Worm (Caenorhabditis elegans) whole organism, young adult: ENCODE results near the gene zen-4.

Experiments
- B0336.3 ChIP-seq: fragments of 200-800 bp; sonication (Bioruptor generic); IDR thresholded peaks from 2 replicates; pipeline ENCODE4 v1.3.6; 2022; ENCODE audit warnings: missing genetic modification characterization, missing compliant biosample characterization
- F22D6.2 ChIP-seq: sonication (generic microtip); optimal IDR thresholded peaks from 2 replicates; lab custom pipeline; 2016; ENCODE audit warnings: mild to moderate bottlenecking, missing genetic modification characterization, missing compliant biosample characterization
- F37B4.10 ChIP-seq: fragments of 200-800 bp; sonication (Bioruptor generic); IDR thresholded peaks from 2 replicates; pipeline ENCODE4 v1.3.6; 2022; ENCODE audit warnings: missing genetic modification characterization, missing compliant biosample characterization
- F39B2.1 ChIP-seq: fragments of 200-800 bp; sonication (Bioruptor generic); IDR thresholded peaks from 2 replicates; pipeline ENCODE4 v1.3.6; 2022; ENCODE audit warnings: missing genetic modification reagents, missing genetic modification characterization, missing compliant biosample characterization
- F52B5.7 ChIP-seq: sonication (generic microtip); optimal IDR thresholded peaks from 2 replicates; lab custom pipeline; 2016; ENCODE audit warnings: mild to moderate bottlenecking, missing genetic modification characterization, missing compliant biosample characterization
- Y79H2A.3 ChIP-seq: fragments of 200-800 bp; sonication (Bioruptor generic); conservative IDR thresholded peaks from 2 replicates; pipeline ENCODE4 v1.3.6; 2022; ENCODE audit warnings: missing genetic modification reagents, missing genetic modification characterization, missing compliant biosample characterization
- aptf-2 ChIP-seq: fragments of 200-800 bp; sonication (Bioruptor generic); conservative IDR thresholded peaks from 2 replicates; pipeline ENCODE4 v1.3.6; 2022; ENCODE audit warnings: missing genetic modification reagents, missing genetic modification characterization, missing compliant biosample characterization
- aptf-3 ChIP-seq: fragments of 200-800 bp; sonication (Bioruptor generic); IDR thresholded peaks from 2 replicates; pipeline ENCODE4 v1.3.6; 2022; ENCODE audit warnings: missing genetic modification characterization, missing compliant biosample characterization
- attf-6 ChIP-seq: fragments of 200-800 bp; sonication (Bioruptor generic); IDR thresholded peaks from 2 replicates; pipeline ENCODE4 v1.3.6; 2022; ENCODE audit warnings: missing genetic modification reagents, missing genetic modification characterization, missing compliant biosample characterization
- bed-1 ChIP-seq: fragments of 200-800 bp; sonication (Bioruptor generic); IDR thresholded peaks from 2 replicates; pipeline ENCODE4 v1.3.6; 2022; ENCODE audit warnings: missing genetic modification reagents, missing genetic modification characterization, missing compliant biosample characterization
- ccch-3 ChIP-seq: fragments of 200-800 bp; sonication (Bioruptor generic); optimal IDR thresholded peaks from 2 replicates; lab custom pipeline; 2018; ENCODE audit warnings: mild to moderate bottlenecking, missing genetic modification characterization, missing compliant biosample characterization
- ceh-27 ChIP-seq: fragments of 200-800 bp; sonication (Bioruptor generic); optimal IDR thresholded peaks from 2 replicates; lab custom pipeline; 2018; ENCODE audit warnings: mild to moderate bottlenecking, missing genetic modification characterization, moderate library complexity, missing compliant biosample characterization
- ceh-79 ChIP-seq: sonication (generic microtip); optimal IDR thresholded peaks from 2 replicates; lab custom pipeline; 2017; ENCODE audit warnings: mild to moderate bottlenecking, missing genetic modification characterization, missing compliant biosample characterization
- him-1 ChIP-seq: sonication (generic microtip); optimal IDR thresholded peaks from 2 replicates; lab custom pipeline; 2016; ENCODE audit warnings: missing genotype, missing genetic modification reagents, missing genetic modification characterization, missing compliant biosample characterization
- hmg-1.2 ChIP-seq: fragments of 200-800 bp; sonication (Bioruptor generic); IDR thresholded peaks from 2 replicates; pipeline ENCODE4 v1.3.6; 2022; ENCODE audit warnings: missing genetic modification reagents, missing genetic modification characterization, missing compliant biosample characterization
- hsf-1 ChIP-seq: fragments of 200-800 bp; sonication (Bioruptor generic); IDR thresholded peaks from 2 replicates; pipeline ENCODE4 v1.3.6; 2022; ENCODE audit warnings: missing genetic modification reagents, missing genetic modification characterization, missing compliant biosample characterization
- let-526 ChIP-seq: fragments of 200-800 bp; sonication (Bioruptor generic); IDR thresholded peaks from 2 replicates; pipeline ENCODE4 v1.3.6; 2022; ENCODE audit warnings: missing genetic modification reagents, missing genetic modification characterization, missing compliant biosample characterization
- let-607 ChIP-seq, 2 experiments: fragments of 200-800 bp in 1 of 2; sonication (Bioruptor generic) in 1 of 2; sonication (generic microtip) in 1 of 2; optimal IDR thresholded peaks; 2 replicates each; lab custom pipeline; 2016 to 2018; ENCODE audit warnings: mild to moderate bottlenecking in 2 of 2, missing compliant biosample characterization in 2 of 2, missing genetic modification characterization in 2 of 2, moderate library complexity in 2 of 2, missing genotype in 1 of 2
- lin-54 ChIP-seq: fragments of 200-800 bp; sonication (Bioruptor generic); optimal IDR thresholded peaks from 2 replicates; lab custom pipeline; 2018; ENCODE audit warnings: mild to moderate bottlenecking, missing genetic modification characterization, missing compliant biosample characterization
- madf-3 ChIP-seq: fragments of 200-800 bp; sonication (Bioruptor generic); IDR thresholded peaks from 2 replicates; pipeline ENCODE4 v1.3.6; 2022; ENCODE audit warnings: missing genetic modification reagents, missing genetic modification characterization, missing compliant biosample characterization
- madf-6 ChIP-seq: fragments of 200-800 bp; sonication (Bioruptor generic); IDR thresholded peaks from 2 replicates; pipeline ENCODE4 v1.3.6; 2022; ENCODE audit warnings: missing genetic modification reagents, missing genetic modification characterization, missing compliant biosample characterization
- mel-28 ChIP-seq: sonication (generic microtip); optimal IDR thresholded peaks from 2 replicates; lab custom pipeline; 2016; ENCODE audit warnings: borderline replicate concordance, mild to moderate bottlenecking, missing genetic modification characterization, missing compliant biosample characterization
- nfyb-1 ChIP-seq: fragments of 200-800 bp; sonication (Bioruptor generic); IDR thresholded peaks from 2 replicates; pipeline ENCODE4 v1.3.6; 2022; ENCODE audit warnings: missing genetic modification reagents, missing genetic modification characterization, missing compliant biosample characterization
- nhr-120 ChIP-seq: fragments of 200-800 bp; sonication (Bioruptor generic); IDR thresholded peaks from 2 replicates; pipeline ENCODE4 v1.3.6; 2022; ENCODE audit warnings: missing genetic modification characterization, missing compliant biosample characterization
- nhr-27 ChIP-seq: fragments of 200-800 bp; sonication (Bioruptor generic); optimal IDR thresholded peaks from 2 replicates; lab custom pipeline; 2018; ENCODE audit warnings: mild to moderate bottlenecking, missing genetic modification characterization, moderate library complexity, missing compliant biosample characterization
- rcor-1 ChIP-seq: fragments of 200-800 bp; sonication (Bioruptor generic); IDR thresholded peaks from 2 replicates; pipeline ENCODE4 v1.3.6; 2022; ENCODE audit warnings: missing genetic modification reagents, missing genetic modification characterization, missing compliant biosample characterization
- rec-8 ChIP-seq, 2 experiments: sonication (generic microtip); optimal IDR thresholded peaks; 2 replicates each; lab custom pipeline; 2016; ENCODE audit warnings: mild to moderate bottlenecking in 2 of 2, missing genetic modification characterization in 2 of 2, missing genetic modification reagents in 2 of 2, missing genotype in 2 of 2, missing biosample characterization in 1 of 2, missing compliant biosample characterization in 1 of 2, moderate library complexity in 1 of 2
- repo-1 ChIP-seq: sonication (generic microtip); optimal IDR thresholded peaks from 2 replicates; lab custom pipeline; 2017; ENCODE audit warnings: mild to moderate bottlenecking, missing genetic modification characterization, missing compliant biosample characterization
- snpc-1.1 ChIP-seq: sonication (generic microtip); optimal IDR thresholded peaks from 2 replicates; lab custom pipeline; 2017; ENCODE audit warnings: missing genetic modification characterization, mild to moderate bottlenecking, missing compliant biosample characterization, antibody characterized with exemption, moderate library complexity, missing genotype, missing genetic modification reagents; ENCODE audit not compliant: insufficient read depth
- snpc-1.3 ChIP-seq: sonication (generic microtip); optimal IDR thresholded peaks from 2 replicates; lab custom pipeline; 2017; ENCODE audit warnings: missing genetic modification characterization, mild to moderate bottlenecking, missing compliant biosample characterization, antibody characterized with exemption, moderate library complexity, missing genotype, missing genetic modification reagents; ENCODE audit not compliant: insufficient read depth
- snpc-4 ChIP-seq, 5 experiments: fragments of 150-350 bp in 1 of 5; sonication (generic microtip) in 4 of 5; optimal IDR thresholded peaks; 2 replicates each; lab custom pipeline; 2014 to 2018; ENCODE audit warnings: missing genetic modification characterization in 5 of 5, missing biosample characterization in 3 of 5, antibody characterized with exemption in 2 of 5, mild to moderate bottlenecking in 2 of 5, missing compliant biosample characterization in 2 of 5, missing genotype in 2 of 5, moderate library complexity in 2 of 5, missing genetic modification reagents in 1 of 5
- sptf-2 ChIP-seq: fragments of 200-800 bp; sonication (Bioruptor generic); optimal IDR thresholded peaks from 2 replicates; lab custom pipeline; 2018; ENCODE audit warnings: mild to moderate bottlenecking, missing genetic modification characterization, missing compliant biosample characterization
- tbp1 ChIP-seq: fragments of 200-800 bp; sonication (Bioruptor generic); optimal IDR thresholded peaks from 2 replicates; lab custom pipeline; 2018; ENCODE audit warnings: mild to moderate bottlenecking, missing genetic modification characterization, missing compliant biosample characterization
- tbx-9 ChIP-seq: sonication (generic microtip); optimal IDR thresholded peaks from 2 replicates; lab custom pipeline; 2016; ENCODE audit warnings: borderline replicate concordance, missing genetic modification characterization, inconsistent platforms, missing compliant biosample characterization
- unc-130 ChIP-seq: sonication (generic microtip); optimal IDR thresholded peaks from 2 replicates; lab custom pipeline; 2016; ENCODE audit warnings: missing genetic modification reagents, missing genetic modification characterization, missing compliant biosample characterization
- zfh-2 ChIP-seq: fragments of 200-800 bp; sonication (Bioruptor generic); conservative IDR thresholded peaks from 2 replicates; pipeline ENCODE4 v1.3.6; 2022; ENCODE audit warnings: missing genetic modification reagents, missing genetic modification characterization, missing compliant biosample characterization
- zim-3 ChIP-seq: sonication (generic microtip); optimal IDR thresholded peaks from 2 replicates; lab custom pipeline; 2017; ENCODE audit warnings: mild to moderate bottlenecking, missing genetic modification characterization, moderate library complexity, missing compliant biosample characterization

zen-4 gene

DNA sequence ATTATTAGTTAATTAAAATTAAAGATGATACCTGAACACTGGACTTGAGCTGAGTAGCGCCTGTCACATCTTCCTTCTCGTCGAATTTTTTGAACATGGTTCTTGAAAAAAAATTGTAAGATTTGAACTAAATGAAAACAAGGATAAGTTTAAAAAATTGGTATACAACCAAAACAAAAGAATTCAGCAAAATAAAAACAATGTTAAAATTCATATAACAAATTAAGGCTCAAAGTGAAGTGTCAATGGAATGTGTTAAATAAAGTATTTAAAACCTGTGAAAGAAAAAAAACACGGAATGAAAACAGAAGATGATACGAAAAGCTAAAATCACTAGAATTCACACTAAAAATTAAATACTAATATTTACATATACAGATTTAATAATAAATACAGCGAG, 37.3 kb downstream of the zen-4 start, which contains the start of gene C11D2.7:
TSS of gene C11D2.7 (minus strand) at position 101 of the 400 bp plus-strand sequence.
- peak; percentile 16 for TF ChIP-seq snpc-4 (GFP tag; optimal IDR thresholded peaks at IDR 0.05; lab: Kevin White, UChicago)
- TF ChIP-seq snpc-4 (tag; optimal IDR thresholded peaks at IDR 0.05; lab: Kevin White, UChicago), result peak in 1 of 4 experiments; percentile 57
- TF ChIP-seq repo-1, result no peak

DNA sequence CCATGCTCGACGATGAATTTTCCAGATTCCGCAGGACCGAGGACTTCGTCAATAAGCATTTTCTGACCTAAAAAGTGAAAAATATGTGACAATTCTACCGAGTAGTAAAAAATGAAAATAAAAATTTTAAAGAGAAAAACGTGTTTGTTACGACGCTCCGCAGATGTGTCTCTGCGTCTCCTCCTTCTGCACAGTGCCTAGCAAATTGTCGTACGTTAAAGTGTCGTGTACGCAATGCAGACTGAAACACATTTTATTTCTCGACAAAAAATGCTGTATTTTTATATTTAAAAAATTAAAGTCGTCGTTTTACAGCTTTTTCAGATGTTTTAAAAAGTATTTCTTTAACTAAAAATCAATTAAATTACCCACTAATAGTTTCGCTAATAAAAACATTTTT, 38.8 kb downstream of the zen-4 start, which contains the start of gene C11D2.4:
TSS of gene C11D2.4 (minus strand) at position 128 of the 400 bp plus-strand sequence.
- TF ChIP-seq ccch-3 (GFP tag; lab: Kevin White, UChicago) (no peak), sptf-2 (GFP tag; lab: Kevin White, UChicago) (no peak), rcor-1 (GFP tag; lab: Robert Waterston, UW) (no peak; the same call in 1 of the 2 replicates), bed-1 (GFP tag; lab: Robert Waterston, UW) (no peak), let-526 (GFP tag; lab: Robert Waterston, UW) (no peak), hsf-1 (no peak), B0336.3 (no peak), F52B5.7 (tag; lab: Kevin White, UChicago) (no peak), let-607 (tag; optimal IDR thresholded peaks at IDR 0.05; lab: Kevin White, UChicago) (no peak), hmg-1.2 (GFP tag; lab: Robert Waterston, UW) (peak; percentile 98), aptf-3 (no peak), F39B2.1 (GFP tag; lab: Robert Waterston, UW) (no peak), F37B4.10 (GFP tag; lab: Robert Waterston, UW) (no peak), zim-3 (tag; lab: Kevin White, UChicago) (no peak), F22D6.2 (tag; lab: Kevin White, UChicago) (no peak), snpc-4 (GFP tag; optimal IDR thresholded peaks at IDR 0.05; lab: Kevin White, UChicago) (peak; percentile 50), snpc-4 (tag; optimal IDR thresholded peaks at IDR 0.05; lab: Kevin White, UChicago) (peak; percentile 22 to 84 (median 80)), ceh-79 (tag; lab: Kevin White, UChicago) (no peak), madf-3 (GFP tag; lab: Robert Waterston, UW) (no peak), Y79H2A.3 (no peak), snpc-1.3 (tag; lab: Kevin White, UChicago) (peak; percentile 36), nfyb-1 (no peak), nhr-120 (GFP tag; lab: Robert Waterston, UW) (no peak), aptf-2 (no peak), mel-28 (tag; lab: Kevin White, UChicago) (no peak), nhr-27 (tag; lab: Kevin White, UChicago) (no peak), rec-8 (tag; optimal IDR thresholded peaks at IDR 0.05; lab: Kevin White, UChicago) (no peak), attf-6 (GFP tag; lab: Robert Waterston, UW) (no peak), unc-130 (no peak), tbx-9 (tag; lab: Kevin White, UChicago) (no peak), tbp1 (GFP tag; lab: Kevin White, UChicago) (peak; percentile 21)

DNA sequence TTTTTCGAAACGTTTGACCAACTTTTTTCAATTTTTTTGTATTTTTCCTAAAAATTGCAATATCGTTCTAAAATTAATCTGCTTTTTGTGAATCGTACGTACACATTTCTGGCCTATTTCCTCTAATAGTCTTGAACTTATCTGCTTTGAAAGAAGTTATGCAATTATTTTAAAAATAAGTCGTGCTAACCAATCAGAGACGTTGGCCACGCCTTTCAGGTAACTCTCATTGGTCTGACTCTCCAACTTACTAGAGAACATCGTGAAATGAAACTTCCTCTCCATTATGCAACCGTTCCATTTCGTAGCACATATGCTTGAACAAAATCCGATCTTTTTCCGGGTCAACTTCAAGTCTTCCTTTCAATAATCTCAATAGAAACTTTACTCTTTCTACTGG, 41.6 kb downstream of the zen-4 start:
- TF ChIP-seq tbp1 (GFP tag; lab: Kevin White, UChicago) (no peak), attf-6 (GFP tag; lab: Robert Waterston, UW) (no peak), F22D6.2 (tag; lab: Kevin White, UChicago) (no peak), tbx-9 (tag; lab: Kevin White, UChicago) (no peak), let-607 (tag; optimal IDR thresholded peaks at IDR 0.05; lab: Kevin White, UChicago) (no peak)

DNA sequence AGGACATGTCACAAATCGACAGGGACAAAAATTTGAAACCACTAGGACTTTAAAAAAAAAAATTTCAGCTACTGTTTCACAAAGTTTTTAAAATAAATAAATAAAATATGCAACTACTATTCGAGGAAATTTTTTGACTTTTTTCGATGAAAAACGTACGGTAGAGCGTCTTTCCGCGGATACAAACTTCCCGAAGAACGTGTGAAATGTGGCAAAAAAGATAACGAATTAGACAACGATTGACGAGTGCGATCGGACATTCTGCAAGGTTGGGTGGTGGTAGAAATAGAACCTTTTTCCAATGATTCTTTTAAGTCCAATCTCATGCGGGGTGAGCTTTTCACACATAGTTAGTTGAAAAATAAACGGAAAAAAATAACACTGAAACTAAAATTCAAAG, 47.8 kb downstream of the zen-4 start:
- TF ChIP-seq madf-6 (no peak), lin-54 (GFP tag; lab: Kevin White, UChicago) (no peak), snpc-1.1 (tag; lab: Kevin White, UChicago) (no peak), ceh-27 (GFP tag; lab: Kevin White, UChicago) (no peak), zfh-2 (GFP tag; lab: Robert Waterston, UW) (no peak), F22D6.2 (tag; lab: Kevin White, UChicago) (no peak), him-1 (tag; lab: Kevin White, UChicago) (no peak)
